Worm (Caenorhabditis elegans): ENCODE data around the gene mnat-1.

Gene mnat-1

DNA sequence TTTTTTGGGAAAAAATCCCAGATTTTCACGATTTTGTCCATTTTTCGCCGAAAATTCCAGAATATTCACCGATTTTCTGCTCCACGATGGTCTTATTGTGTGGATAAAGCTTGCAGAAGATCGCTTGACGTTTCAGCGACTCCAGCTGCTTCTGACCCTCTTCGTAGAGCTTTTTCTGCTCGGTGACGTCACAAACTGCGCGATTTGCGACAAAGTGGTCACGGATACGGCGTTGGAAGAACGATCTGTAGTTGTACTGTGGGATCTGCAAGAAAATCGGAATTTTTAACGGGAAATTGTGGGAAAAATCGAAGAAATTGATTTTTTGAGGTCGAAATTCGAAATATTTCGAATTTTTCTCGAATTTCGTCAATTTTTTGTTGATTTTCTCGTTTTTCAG, at the start of gene mnat-1:
mnat-1 (minus strand) TSS at position 101 of the 400 bp plus-strand sequence.
- TF ChIP-seq unc-62 (GFP tag; optimal IDR thresholded peaks at IDR 0.05): no peak

DNA sequence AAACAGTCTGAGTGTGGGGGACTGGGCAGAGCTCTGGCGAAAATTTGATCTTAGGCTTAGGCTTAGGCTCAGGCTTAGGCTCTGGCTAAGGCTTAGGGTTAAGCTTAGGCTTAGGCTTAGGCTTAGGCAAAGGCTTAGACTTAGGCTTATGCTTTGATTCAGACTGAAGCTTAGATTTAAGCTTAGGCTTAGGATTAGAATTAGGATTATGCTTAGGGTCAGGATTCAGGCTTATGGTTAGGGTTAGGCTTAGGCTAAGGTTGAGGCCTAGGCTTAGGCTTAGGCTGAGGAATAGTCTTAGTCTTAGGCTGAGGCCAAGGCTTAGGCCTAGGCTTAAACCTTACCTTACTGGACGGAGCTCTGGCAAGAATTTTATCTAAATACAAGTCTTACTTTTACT, 48.4 kb upstream of the mnat-1 start:
- no peak for TF ChIP-seq unc-62 (GFP tag; optimal IDR thresholded peaks at IDR 0.05)

DNA sequence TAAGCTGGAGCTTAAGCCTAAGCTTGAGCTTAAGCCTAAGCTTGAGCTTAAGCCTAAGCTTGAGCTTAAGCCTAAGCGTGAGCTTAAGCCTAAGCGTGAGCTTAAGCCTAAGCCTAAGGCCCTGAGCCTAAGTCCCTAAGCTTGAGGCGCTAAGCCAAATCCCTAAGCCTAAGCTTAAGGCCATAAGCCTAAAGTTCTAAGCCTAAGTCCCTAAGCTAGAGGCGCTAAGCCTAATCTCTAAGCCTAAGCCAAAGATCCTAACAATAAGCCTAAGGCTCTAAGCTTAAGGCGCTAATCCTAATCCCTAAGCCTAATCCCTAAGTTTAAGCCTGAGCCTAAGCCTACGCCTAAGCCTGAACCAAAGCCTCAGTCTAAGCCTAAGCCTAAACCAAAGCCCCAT, 47.2 kb upstream of the mnat-1 start:
- TF ChIP-seq unc-62 (GFP tag; optimal IDR thresholded peaks at IDR 0.05): no peak

- no peak for TF ChIP-seq unc-62 (GFP tag; optimal IDR thresholded peaks at IDR 0.05)
Measured at ce11 chrII:2521960-2522359, 43.5 kb upstream of the mnat-1 start, which contains the start of gene bath-13. bath-13 (minus strand) TSS chrII:2522060.

DNA sequence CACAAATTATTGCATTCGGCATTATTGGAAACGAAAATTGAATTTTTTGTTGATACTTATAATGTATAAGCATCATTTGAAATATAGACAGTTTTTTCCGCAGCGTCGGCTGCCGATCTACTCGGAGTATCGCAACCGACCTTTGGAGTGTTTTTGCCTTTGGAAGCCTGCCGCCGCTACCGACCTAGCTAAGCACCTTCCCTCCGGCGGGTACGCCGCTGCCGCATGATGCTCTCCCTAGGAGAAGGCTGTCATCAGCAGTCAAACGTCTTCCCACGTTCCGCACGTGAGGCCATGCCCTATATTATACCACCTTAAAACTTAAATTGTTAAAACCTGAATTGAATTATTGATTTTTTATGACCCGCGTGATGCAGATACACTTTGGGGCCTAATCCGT, 40.0 kb upstream of the mnat-1 start:
- no peak for TF ChIP-seq unc-62 (GFP tag; optimal IDR thresholded peaks at IDR 0.05)

DNA sequence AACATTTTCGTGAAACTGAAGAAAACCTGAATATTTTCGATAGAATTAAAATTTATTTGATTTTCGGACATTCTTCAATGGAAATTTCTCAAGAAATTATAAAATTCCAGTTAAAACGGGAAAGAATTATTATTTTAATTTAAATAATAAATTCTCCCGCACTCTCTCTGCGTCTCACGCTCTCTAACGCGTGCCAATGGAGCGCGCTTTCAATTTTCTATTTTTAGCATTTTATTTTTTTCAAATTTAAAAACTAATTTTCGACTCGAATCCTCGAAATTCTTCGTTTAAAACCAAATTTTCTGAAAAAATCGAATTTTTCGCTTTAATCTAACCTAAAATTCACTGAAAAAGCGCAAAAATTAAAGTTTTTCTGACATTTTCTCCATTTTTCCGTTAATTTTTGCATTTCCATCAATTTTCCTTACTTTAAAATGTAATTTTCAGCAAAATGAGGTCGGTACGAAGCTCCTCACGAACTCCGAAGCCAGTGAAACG, 26.0 kb upstream of the mnat-1 start, which contains the start of gene gbas-1:
gbas-1 (plus strand) TSS at position 448 of the 498 bp plus-strand sequence.
- no peak for TF ChIP-seq unc-62 (GFP tag; optimal IDR thresholded peaks at IDR 0.05)

DNA sequence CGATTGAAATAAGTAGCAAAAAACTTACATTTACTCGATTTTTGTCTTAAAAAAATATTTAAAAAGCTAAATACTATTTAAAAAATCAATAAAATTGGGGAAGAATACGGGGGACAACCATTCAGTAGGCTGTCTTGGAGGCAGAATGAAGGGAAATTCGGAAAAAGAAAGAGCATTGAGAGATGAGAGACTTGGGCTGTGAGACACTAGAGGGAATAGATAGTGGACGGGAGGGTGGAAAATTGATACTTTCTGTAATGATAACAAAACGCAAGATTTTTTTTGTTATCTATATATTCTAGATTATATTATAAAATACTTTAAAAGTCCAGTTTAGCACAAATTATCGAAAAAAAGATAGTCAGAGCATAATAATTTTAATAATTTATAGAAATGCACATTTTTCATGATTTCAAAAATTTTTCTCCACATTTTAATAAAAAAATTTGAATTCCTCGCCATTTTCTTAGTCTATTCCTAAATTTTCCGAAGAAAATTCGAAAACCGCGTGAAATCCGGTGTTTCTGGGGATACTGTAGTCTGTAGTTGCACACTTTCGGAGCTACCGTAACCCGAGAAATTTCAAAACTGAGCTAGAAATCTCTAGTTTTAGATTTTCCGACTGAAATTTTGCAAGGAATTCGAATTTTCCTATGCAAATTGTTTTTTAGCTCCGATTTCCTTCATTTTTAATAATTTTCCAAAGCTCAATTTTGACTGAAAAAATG, 25.4 kb upstream of the mnat-1 start:
- TF ChIP-seq unc-62 (GFP tag; optimal IDR thresholded peaks at IDR 0.05): no peak

DNA sequence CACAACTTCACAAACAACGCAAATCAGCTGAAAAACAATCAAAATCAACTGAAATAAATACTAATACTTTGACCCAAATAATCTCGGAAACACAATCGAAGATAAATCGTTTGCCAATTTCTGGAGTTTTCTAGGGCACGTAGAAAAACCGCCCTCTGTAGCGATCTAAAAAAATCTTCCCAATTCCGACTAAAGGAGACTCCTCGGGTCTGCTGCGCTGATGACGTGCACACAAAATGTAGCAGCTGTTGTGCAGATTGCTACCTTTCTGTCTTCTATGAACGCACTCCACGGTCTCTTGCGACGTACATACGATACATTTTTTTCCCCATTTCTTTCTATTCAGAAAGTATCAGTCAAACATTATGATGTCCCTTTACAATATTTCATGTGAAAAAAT, 9.9 kb upstream of the mnat-1 start, which contains the start of gene F53G2.1:
F53G2.1 (plus strand) TSS at position 301 of the 400 bp plus-strand sequence.
- no peak for TF ChIP-seq unc-62 (GFP tag; optimal IDR thresholded peaks at IDR 0.05)

ce11 chrII:2483507-2483906, 5.1 kb upstream of the mnat-1 start, which contains the start of gene F53G2.13:
F53G2.13 (plus strand) TSS chrII:2483807.
- TF ChIP-seq unc-62 (GFP tag; optimal IDR thresholded peaks at IDR 0.05): no peak

ce11 chrII:2481621-2482020, 3.2 kb upstream of the mnat-1 start, which contains the start of gene F53G2.2:
F53G2.2 (plus strand) TSS chrII:2481921.
- no peak for TF ChIP-seq unc-62 (GFP tag; optimal IDR thresholded peaks at IDR 0.05)

ce11 chrII:2480099-2480498, 1.7 kb upstream of the mnat-1 start, which contains the start of gene F53G2.3:
F53G2.3 (plus strand) TSS chrII:2480399.
- TF ChIP-seq unc-62 (GFP tag; optimal IDR thresholded peaks at IDR 0.05): no peak

DNA sequence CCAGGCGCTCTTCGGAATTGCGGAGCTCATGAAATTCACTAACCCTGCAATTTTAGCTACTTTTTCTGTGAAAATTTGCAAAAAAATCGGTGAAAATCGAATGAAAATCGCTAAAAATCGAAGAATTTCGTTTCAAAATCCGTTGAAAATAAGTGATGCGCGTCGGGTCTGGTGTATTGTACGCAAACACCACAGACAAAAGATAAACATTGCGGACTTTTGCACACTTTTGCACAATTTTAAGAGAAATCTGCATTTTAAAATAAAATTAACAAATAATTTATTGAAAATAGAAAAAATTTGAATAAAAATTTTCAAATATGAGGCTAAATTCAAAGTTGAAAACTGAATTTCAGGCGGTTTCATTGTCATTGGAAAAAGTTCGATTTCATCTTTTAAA, 604 bp upstream of the mnat-1 start, which contains the start of gene F53G2.12:
F53G2.12 (minus strand) TSS at position 44 of the 400 bp plus-strand sequence.
- no peak for TF ChIP-seq unc-62 (GFP tag; optimal IDR thresholded peaks at IDR 0.05)

ce11 chrII:2473270-2473669, 5.2 kb downstream of the mnat-1 start, which contains the start of gene tsr-1:
tsr-1 (minus strand) TSS chrII:2473370.
- no peak for TF ChIP-seq unc-62 (GFP tag; optimal IDR thresholded peaks at IDR 0.05)

ce11 chrII:2468885-2469284, 9.6 kb downstream of the mnat-1 start:
- TF ChIP-seq unc-62 (GFP tag; optimal IDR thresholded peaks at IDR 0.05): no peak

DNA sequence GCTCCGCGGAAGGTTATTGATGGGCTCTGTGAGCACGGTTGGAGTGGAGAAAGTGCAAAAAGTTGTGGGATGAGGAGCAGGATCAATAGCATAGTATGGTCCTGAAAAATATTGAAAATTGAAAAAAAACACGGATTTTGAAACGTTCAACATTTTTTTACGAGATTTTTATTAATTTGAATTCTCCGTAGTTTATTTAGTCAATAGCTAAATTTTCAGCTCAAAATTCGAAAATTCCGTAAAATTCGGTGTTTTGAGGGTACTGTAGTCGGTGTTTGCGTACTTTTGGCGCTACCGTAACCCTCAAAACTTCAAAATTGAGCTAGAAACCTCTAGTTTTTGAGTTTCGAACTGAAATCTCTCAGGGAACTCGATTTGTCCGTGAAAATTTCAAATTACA, 19.6 kb downstream of the mnat-1 start, which contains the start of gene pqn-42:
pqn-42 (minus strand) TSS at position 101 of the 400 bp plus-strand sequence.
- TF ChIP-seq unc-62 (GFP tag; optimal IDR thresholded peaks at IDR 0.05): no peak

- TF ChIP-seq unc-62 (GFP tag; optimal IDR thresholded peaks at IDR 0.05): no peak
Measured at ce11 chrII:2456973-2457372, 21.5 kb downstream of the mnat-1 start.
